Worm (Caenorhabditis elegans) whole organism, L4 larva: Measurements from ENCODE around the gene copz-1.
A peak's percentile ranks its signal among the peaks of the same experiment; 100 is the strongest.

Experiments used
- ama-1 ChIP-seq: fragments of 150-350 bp; optimal IDR thresholded peaks from 2 replicates; lab custom pipeline; 2014; ENCODE audit warnings: inconsistent platforms, mixed read lengths
- ceh-44 ChIP-seq: fragments of 200-800 bp; sonication (Bioruptor generic); IDR thresholded peaks from 2 replicates; pipeline ENCODE4 v1.3.6; 2022; ENCODE audit warnings: missing genetic modification reagents, missing genetic modification characterization, missing compliant biosample characterization
- gei-8 ChIP-seq: fragments of 200-800 bp; sonication (Bioruptor generic); optimal IDR thresholded peaks from 2 replicates; lab custom pipeline; 2018; ENCODE audit warnings: mild to moderate bottlenecking, missing genetic modification characterization, missing compliant biosample characterization
- hlh-30 ChIP-seq: sonication (generic microtip); optimal IDR thresholded peaks from 2 replicates; lab custom pipeline; 2017; ENCODE audit warnings: antibody characterized with exemption, mild to moderate bottlenecking, missing genetic modification characterization, missing compliant biosample characterization; ENCODE audit not compliant: insufficient read depth
- lsy-2 ChIP-seq, 2 experiments: fragments of 150-350 bp in 1 of 2; sonication (generic microtip) in 1 of 2; optimal IDR thresholded peaks; 2 replicates each; lab custom pipeline; 2014 to 2017; ENCODE audit warnings: missing biosample characterization in 2 of 2, missing genetic modification characterization in 2 of 2
- mxl-2 ChIP-seq: fragments of 200-800 bp; sonication (Bioruptor generic); conservative IDR thresholded peaks from 2 replicates; pipeline ENCODE4 v1.3.6; 2022; ENCODE audit warnings: missing genetic modification reagents, missing genetic modification characterization, missing compliant biosample characterization
- saeg-2 ChIP-seq: fragments of 200-800 bp; sonication (Bioruptor generic); IDR thresholded peaks from 2 replicates; pipeline ENCODE4 v1.3.6; 2022; ENCODE audit warnings: missing genetic modification reagents, missing genetic modification characterization, missing compliant biosample characterization
- ztf-7 ChIP-seq: fragments of 150-350 bp; optimal IDR thresholded peaks from 2 replicates; lab custom pipeline; 2014; ENCODE audit warnings: missing biosample characterization, missing genetic modification characterization

DNA sequence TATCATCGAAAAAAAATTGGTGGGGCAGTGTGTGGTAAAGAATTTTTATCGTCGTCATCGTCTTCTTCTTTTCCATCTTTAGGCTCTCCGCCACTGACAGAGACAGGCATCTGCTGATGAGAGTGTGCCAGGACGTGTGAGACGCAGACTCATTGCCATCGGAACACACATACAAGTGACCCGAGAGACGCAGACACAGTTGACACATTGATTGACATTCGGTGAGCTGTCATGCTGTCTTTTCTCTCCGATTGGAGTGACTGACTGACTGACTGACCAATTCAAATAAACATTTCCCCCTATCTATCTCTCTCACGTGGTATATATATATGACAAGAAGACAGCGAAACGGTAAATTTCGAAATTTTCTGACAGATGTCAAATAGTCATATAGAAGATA lies 21.6 kb upstream of the copz-1 start:
- peak; percentile 48 for TF ChIP-seq ztf-7 (tag; lab: Kevin White, UChicago)
- peak in 1 of 2 experiments; percentile 81 for TF ChIP-seq lsy-2 (tag; optimal IDR thresholded peaks at IDR 0.05; lab: Kevin White, UChicago)
- TF ChIP-seq gei-8 (GFP tag; lab: Kevin White, UChicago): peak; percentile 66
- TF ChIP-seq mxl-2 (GFP tag; lab: Robert Waterston, UW): no peak
- no peak for TF ChIP-seq ceh-44 (GFP tag; lab: Robert Waterston, UW)
- peak; percentile 59; the same call in 1 of the 2 replicates for TF ChIP-seq saeg-2 (GFP tag; lab: Robert Waterston, UW)
- no peak for TF ChIP-seq ama-1
- peak; percentile 94 for TF ChIP-seq hlh-30 (tag; lab: Kevin White, UChicago)
